Worm (Caenorhabditis elegans) whole organism, early embryonic: ENCODE data around the gene unc-42.

Experiments
- F13C5.2 ChIP-seq: sonication (generic microtip); optimal IDR thresholded peaks from 2 replicates; lab custom pipeline; 2017; ENCODE audit warnings: mild to moderate bottlenecking, missing genetic modification characterization, inconsistent platforms, missing compliant biosample characterization
- ama-1 ChIP-seq: fragments of 150-350 bp; optimal IDR thresholded peaks from 2 replicates; lab custom pipeline; 2014
- flt-1 ChIP-seq: fragments of 200-800 bp; sonication (Bioruptor generic); IDR thresholded peaks from 2 replicates; pipeline ENCODE4 v1.3.6; 2022; ENCODE audit warnings: missing genetic modification characterization, missing compliant biosample characterization

ce11 chrV:9767941-9768340 lies 1.2 kb downstream of the unc-42 start:
- TF ChIP-seq ama-1 (no peak), flt-1 (GFP tag; lab: Robert Waterston, UW) (no peak), F13C5.2 (no peak)
